Worm (Caenorhabditis elegans) whole organism, L4 larva: ENCODE data around the gene lips-1.
A peak's percentile ranks its signal among the peaks of the same experiment; 100 is the strongest.

Source experiments
- D1046.2 ChIP-seq: fragments of 200-800 bp; sonication (Bioruptor generic); IDR thresholded peaks from 2 replicates; pipeline ENCODE4 v1.3.6; 2022; ENCODE audit warnings: missing genetic modification characterization, missing compliant biosample characterization
- F37D6.2 ChIP-seq: sonication (generic microtip); optimal IDR thresholded peaks from 2 replicates; lab custom pipeline; 2016; ENCODE audit warnings: mild to moderate bottlenecking, missing genetic modification characterization, missing compliant biosample characterization
- Y105C5A.15 ChIP-seq: fragments of 200-800 bp; sonication (Bioruptor generic); IDR thresholded peaks from 2 replicates; pipeline ENCODE4 v1.3.6; 2022; ENCODE audit warnings: missing genetic modification characterization, missing compliant biosample characterization
- Y5F2A.4 ChIP-seq: fragments of 200-800 bp; sonication (Bioruptor generic); optimal IDR thresholded peaks from 2 replicates; lab custom pipeline; 2018; ENCODE audit warnings: mild to moderate bottlenecking, missing genetic modification characterization, missing compliant biosample characterization
- ZK337.2 ChIP-seq: fragments of 200-800 bp; sonication (Bioruptor generic); IDR thresholded peaks from 2 replicates; pipeline ENCODE4 v1.3.6; 2022; ENCODE audit warnings: missing genetic modification reagents, missing genetic modification characterization, missing compliant biosample characterization
- ama-1 ChIP-seq: fragments of 150-350 bp; optimal IDR thresholded peaks from 2 replicates; lab custom pipeline; 2014; ENCODE audit warnings: inconsistent platforms, mixed read lengths
- ceh-28 ChIP-seq: fragments of 150-350 bp; optimal IDR thresholded peaks from 2 replicates; lab custom pipeline; 2014; ENCODE audit warnings: missing biosample characterization, missing genetic modification reagents, missing genetic modification characterization
- ceh-32 ChIP-seq: sonication (generic microtip); optimal IDR thresholded peaks from 2 replicates; lab custom pipeline; 2016; ENCODE audit warnings: mild to moderate bottlenecking, missing genetic modification characterization, missing compliant biosample characterization; ENCODE audit not compliant: poor library complexity
- ceh-82 ChIP-seq: sonication (generic microtip); optimal IDR thresholded peaks from 2 replicates; lab custom pipeline; 2017; ENCODE audit warnings: missing biosample characterization, missing genetic modification characterization
- ces-1 ChIP-seq: fragments of 150-350 bp; sonication (generic microtip); optimal IDR thresholded peaks from 4 replicates; lab custom pipeline; 2014; ENCODE audit warnings: missing biosample characterization, missing genetic modification reagents, missing genetic modification characterization
- daf-16 ChIP-seq, 3 experiments: sonication (generic microtip); optimal IDR thresholded peaks; 2 replicates each; lab custom pipeline; 2016 to 2017; ENCODE audit warnings: missing genetic modification characterization in 3 of 3, missing genetic modification reagents in 3 of 3, mild to moderate bottlenecking in 2 of 3, missing compliant biosample characterization in 2 of 3, missing biosample characterization in 1 of 3, moderate library complexity in 1 of 3
- daf-8 ChIP-seq: fragments of 200-800 bp; sonication (Bioruptor generic); IDR thresholded peaks from 2 replicates; pipeline ENCODE4 v1.3.6; 2022; ENCODE audit warnings: missing genetic modification characterization, missing compliant biosample characterization
- dpl-1 ChIP-seq: fragments of 150-350 bp; optimal IDR thresholded peaks from 2 replicates; lab custom pipeline; 2014; ENCODE audit warnings: missing biosample characterization, missing genetic modification reagents, missing genetic modification characterization
- dve-1 ChIP-seq: sonication (generic microtip); optimal IDR thresholded peaks from 2 replicates; lab custom pipeline; 2017; ENCODE audit warnings: antibody characterized with exemption, mild to moderate bottlenecking, missing genetic modification characterization, missing compliant biosample characterization; ENCODE audit not compliant: insufficient read depth
- egl-43 ChIP-seq: fragments of 200-800 bp; sonication (Bioruptor generic); IDR thresholded peaks from 2 replicates; pipeline ENCODE4 v1.3.6; 2022; ENCODE audit warnings: missing genetic modification reagents, missing genetic modification characterization, missing compliant biosample characterization
- fos-1 ChIP-seq: fragments of 150-350 bp; optimal IDR thresholded peaks from 2 replicates; lab custom pipeline; 2014; ENCODE audit warnings: missing biosample characterization, missing genetic modification characterization
- gei-8 ChIP-seq: fragments of 200-800 bp; sonication (Bioruptor generic); optimal IDR thresholded peaks from 2 replicates; lab custom pipeline; 2018; ENCODE audit warnings: mild to moderate bottlenecking, missing genetic modification characterization, missing compliant biosample characterization
- hif-1 ChIP-seq, 2 experiments: sonication (generic microtip); optimal IDR thresholded peaks; 2 replicates each; lab custom pipeline; 2016 to 2017; ENCODE audit warnings: missing compliant biosample characterization in 2 of 2, missing genetic modification characterization in 2 of 2, missing genetic modification reagents in 2 of 2, missing genotype in 2 of 2, mild to moderate bottlenecking in 1 of 2
- hlh-11 ChIP-seq: fragments of 200-800 bp; sonication (Bioruptor generic); optimal IDR thresholded peaks from 2 replicates; lab custom pipeline; 2018; ENCODE audit warnings: mild to moderate bottlenecking, missing genetic modification characterization, missing compliant biosample characterization
- hlh-30 ChIP-seq: sonication (generic microtip); optimal IDR thresholded peaks from 2 replicates; lab custom pipeline; 2017; ENCODE audit warnings: antibody characterized with exemption, mild to moderate bottlenecking, missing genetic modification characterization, missing compliant biosample characterization; ENCODE audit not compliant: insufficient read depth
- hmg-1.1 ChIP-seq: fragments of 200-800 bp; sonication (Bioruptor generic); IDR thresholded peaks from 2 replicates; pipeline ENCODE4 v1.3.6; 2022; ENCODE audit warnings: missing genetic modification reagents, missing genetic modification characterization, missing compliant biosample characterization
- lin-1 ChIP-seq: fragments of 200-800 bp; sonication (Bioruptor generic); IDR thresholded peaks from 2 replicates; pipeline ENCODE4 v1.3.6; 2022; ENCODE audit warnings: missing genetic modification reagents, missing genetic modification characterization, missing compliant biosample characterization
- lin-29 ChIP-seq: fragments of 200-800 bp; sonication (Bioruptor generic); IDR thresholded peaks from 2 replicates; pipeline ENCODE4 v1.3.6; 2022; ENCODE audit warnings: missing genetic modification reagents, missing genetic modification characterization, missing compliant biosample characterization
- lin-38 ChIP-seq: fragments of 200-800 bp; sonication (Bioruptor generic); IDR thresholded peaks from 2 replicates; pipeline ENCODE4 v1.3.6; 2022; ENCODE audit warnings: missing genetic modification reagents, missing genetic modification characterization, missing compliant biosample characterization
- lin-39 ChIP-seq: fragments of 150-350 bp; optimal IDR thresholded peaks from 2 replicates; lab custom pipeline; 2014; ENCODE audit warnings: missing biosample characterization, missing genetic modification reagents, missing genetic modification characterization
- lir-3 ChIP-seq: sonication (generic microtip); optimal IDR thresholded peaks from 2 replicates; lab custom pipeline; 2016; ENCODE audit warnings: mild to moderate bottlenecking, missing genetic modification characterization, missing compliant biosample characterization
- lsy-2 ChIP-seq, 2 experiments: fragments of 150-350 bp in 1 of 2; sonication (generic microtip) in 1 of 2; optimal IDR thresholded peaks; 2 replicates each; lab custom pipeline; 2014 to 2017; ENCODE audit warnings: missing biosample characterization in 2 of 2, missing genetic modification characterization in 2 of 2
- madf-9 ChIP-seq: fragments of 200-800 bp; sonication (Bioruptor generic); conservative IDR thresholded peaks from 2 replicates; pipeline ENCODE4 v1.3.6; 2022; ENCODE audit warnings: missing genetic modification reagents, missing genetic modification characterization, missing compliant biosample characterization
- mes-2 ChIP-seq: sonication (generic microtip); optimal IDR thresholded peaks from 2 replicates; lab custom pipeline; 2016; ENCODE audit warnings: missing genotype, mild to moderate bottlenecking, missing genetic modification characterization, missing compliant biosample characterization; ENCODE audit not compliant: poor library complexity, severe bottlenecking
- nhr-102 ChIP-seq: sonication (generic microtip); optimal IDR thresholded peaks from 2 replicates; lab custom pipeline; 2016; ENCODE audit warnings: mild to moderate bottlenecking, missing genetic modification characterization, moderate library complexity, missing compliant biosample characterization
- nhr-11 ChIP-seq: fragments of 150-350 bp; optimal IDR thresholded peaks from 2 replicates; lab custom pipeline; 2014; ENCODE audit warnings: missing biosample characterization, missing genetic modification characterization
- nhr-111 ChIP-seq: fragments of 200-800 bp; sonication (Bioruptor generic); optimal IDR thresholded peaks from 2 replicates; lab custom pipeline; 2018; ENCODE audit warnings: mild to moderate bottlenecking, missing genetic modification characterization, missing compliant biosample characterization
- nhr-25 ChIP-seq: sonication (generic microtip); optimal IDR thresholded peaks from 2 replicates; lab custom pipeline; 2017; ENCODE audit warnings: missing genetic modification characterization, mild to moderate bottlenecking, missing compliant biosample characterization, antibody characterized with exemption, moderate library complexity, borderline replicate concordance; ENCODE audit not compliant: insufficient read depth
- nhr-41 ChIP-seq: fragments of 200-800 bp; sonication (Bioruptor generic); IDR thresholded peaks from 2 replicates; pipeline ENCODE4 v1.3.6; 2022; ENCODE audit warnings: missing genetic modification reagents, missing genetic modification characterization, missing compliant biosample characterization
- nhr-76 ChIP-seq: fragments of 150-350 bp; optimal IDR thresholded peaks from 2 replicates; lab custom pipeline; 2014; ENCODE audit warnings: missing biosample characterization, missing genetic modification characterization
- nhr-77 ChIP-seq: fragments of 150-350 bp; optimal IDR thresholded peaks from 2 replicates; lab custom pipeline; 2014; ENCODE audit warnings: missing biosample characterization, missing genetic modification characterization
- pha-4 ChIP-seq, 2 experiments: fragments of 150-350 bp in 1 of 2; fragments of 200-800 bp in 1 of 2; sonication (Bioruptor generic) in 1 of 2; IDR thresholded peaks in 1 of 2; optimal IDR thresholded peaks in 1 of 2; 2 replicates each; pipeline versions ENCODE4 v1.3.6 to Lab custom; 2014 to 2022; ENCODE audit warnings: missing genetic modification characterization in 2 of 2, missing genetic modification reagents in 2 of 2, missing biosample characterization in 1 of 2, missing compliant biosample characterization in 1 of 2
- php-3 ChIP-seq: fragments of 200-800 bp; sonication (Bioruptor generic); IDR thresholded peaks from 2 replicates; pipeline ENCODE4 v1.3.6; 2022; ENCODE audit warnings: missing genetic modification reagents, missing genetic modification characterization, missing compliant biosample characterization
- pqm-1 ChIP-seq: sonication (generic microtip); optimal IDR thresholded peaks from 2 replicates; lab custom pipeline; 2017; ENCODE audit warnings: missing biosample characterization, missing genetic modification characterization
- sdz-12 ChIP-seq: fragments of 200-800 bp; sonication (Bioruptor generic); optimal IDR thresholded peaks from 2 replicates; lab custom pipeline; 2018; ENCODE audit warnings: mild to moderate bottlenecking, missing genetic modification characterization, missing compliant biosample characterization
- skn-1 ChIP-seq: fragments of 150-350 bp; optimal IDR thresholded peaks from 2 replicates; lab custom pipeline; 2014; ENCODE audit warnings: missing biosample characterization, missing genetic modification characterization
- snpc-1.2 ChIP-seq: fragments of 200-800 bp; sonication (Bioruptor generic); IDR thresholded peaks from 2 replicates; pipeline ENCODE4 v1.3.6; 2022; ENCODE audit warnings: missing genetic modification reagents, missing genetic modification characterization, missing compliant biosample characterization
- unc-130 ChIP-seq: sonication (generic microtip); optimal IDR thresholded peaks from 2 replicates; lab custom pipeline; 2016; ENCODE audit warnings: missing genetic modification reagents, missing genetic modification characterization, missing compliant biosample characterization
- unc-39 ChIP-seq: sonication (generic microtip); optimal IDR thresholded peaks from 2 replicates; lab custom pipeline; 2017; ENCODE audit warnings: missing biosample characterization, missing genetic modification characterization
- unc-62 ChIP-seq, 3 experiments: fragments of 150-350 bp in 1 of 3; sonication (generic microtip); optimal IDR thresholded peaks in 2 of 3; peaks in 1 of 3; 1 replicate in 1 of 3; 2 replicates in 2 of 3; lab custom pipeline; 2014 to 2017; ENCODE audit warnings: missing biosample characterization in 3 of 3, missing genetic modification characterization in 3 of 3, missing genetic modification reagents in 3 of 3, missing genotype in 1 of 3
- vab-7 ChIP-seq: fragments of 200-800 bp; sonication (Bioruptor generic); IDR thresholded peaks from 2 replicates; pipeline ENCODE4 v1.3.6; 2022; ENCODE audit warnings: missing genetic modification reagents, missing genetic modification characterization, missing compliant biosample characterization
- zip-2 ChIP-seq: fragments of 150-350 bp; optimal IDR thresholded peaks from 2 replicates; lab custom pipeline; 2014; ENCODE audit warnings: missing biosample characterization, missing genetic modification characterization
- ztf-7 ChIP-seq: fragments of 150-350 bp; optimal IDR thresholded peaks from 2 replicates; lab custom pipeline; 2014; ENCODE audit warnings: missing biosample characterization, missing genetic modification characterization

The lips-1 gene

ce11 chrX:12449262-12449942 is 43.2 kb upstream of the lips-1 start, which contains the start of gene T18D3.6:
T18D3.6 (plus strand) TSS chrX:12449892.
- TF ChIP-seq fos-1 (tag; lab: Kevin White, UChicago) (no peak), nhr-111 (GFP tag; lab: Kevin White, UChicago) (no peak), hmg-1.1 (GFP tag; lab: Robert Waterston, UW) (peak; percentile 52), ama-1 (no peak), snpc-1.2 (GFP tag; lab: Robert Waterston, UW) (no peak), zip-2 (tag; lab: Kevin White, UChicago) (no peak), dve-1 (tag; lab: Kevin White, UChicago) (peak; percentile 56), hlh-11 (tag; lab: Kevin White, UChicago) (peak; percentile 51), Y105C5A.15 (no peak), unc-62 (GFP tag; optimal IDR thresholded peaks at IDR 0.05 in 1 of 2; lab: Kevin White, UChicago) (peak in 1 of 2 experiments; percentile 72), unc-62 (tag; optimal IDR thresholded peaks at IDR 0.05; lab: Kevin White, UChicago) (no peak), ztf-7 (no peak), egl-43 (GFP tag; lab: Robert Waterston, UW) (0 out of 2 replicates have a peak, but pooled peaks have one; percentile 51), ces-1 (no peak), gei-8 (GFP tag; lab: Kevin White, UChicago) (no peak), pha-4 (GFP tag; IDR thresholded peaks at IDR 0.05; lab: Robert Waterston, UW) (no peak), pha-4 (tag; optimal IDR thresholded peaks at IDR 0.05; lab: Kevin White, UChicago) (no peak), lin-1 (no peak), daf-16 (GFP tag; optimal IDR thresholded peaks at IDR 0.05; lab: Kevin White, UChicago) (no peak), daf-16 (tag; optimal IDR thresholded peaks at IDR 0.05; lab: Kevin White, UChicago) (peak; percentile 39), daf-8 (GFP tag; lab: Robert Waterston, UW) (no peak), vab-7 (GFP tag; lab: Robert Waterston, UW) (no peak), nhr-41 (no peak), lin-29 (GFP tag; lab: Robert Waterston, UW) (no peak), ceh-82 (tag; lab: Kevin White, UChicago) (no peak), lin-38 (GFP tag; lab: Robert Waterston, UW) (no peak), pqm-1 (no peak), dpl-1 (GFP tag; lab: Kevin White, UChicago) (no peak), F37D6.2 (tag; lab: Kevin White, UChicago) (no peak), php-3 (GFP tag; lab: Robert Waterston, UW) (no peak), skn-1 (no peak), unc-39 (no peak), nhr-77 (tag; lab: Kevin White, UChicago) (no peak), hif-1 (tag; optimal IDR thresholded peaks at IDR 0.05; lab: Kevin White, UChicago) (peak in 1 of 2 experiments; percentile 9), madf-9 (GFP tag; lab: Robert Waterston, UW) (no peak), sdz-12 (GFP tag; lab: Kevin White, UChicago) (no peak), nhr-11 (tag; lab: Kevin White, UChicago) (no peak), ceh-32 (tag; lab: Kevin White, UChicago) (no peak), nhr-76 (tag; lab: Kevin White, UChicago) (no peak), lir-3 (tag; lab: Kevin White, UChicago) (no peak), nhr-102 (tag; lab: Kevin White, UChicago) (no peak), ceh-28 (tag; lab: Kevin White, UChicago) (no peak), nhr-25 (no peak), ZK337.2 (GFP tag; lab: Robert Waterston, UW) (no peak), lsy-2 (tag; optimal IDR thresholded peaks at IDR 0.05; lab: Kevin White, UChicago) (peak in 1 of 2 experiments; percentile 11), lin-39 (tag; lab: Kevin White, UChicago) (no peak), hlh-30 (peak; percentile 11), D1046.2 (GFP tag; lab: Robert Waterston, UW) (no peak), Y5F2A.4 (GFP tag; lab: Kevin White, UChicago) (no peak), unc-130 (GFP tag; lab: Kevin White, UChicago) (no peak), mes-2 (tag; lab: Kevin White, UChicago) (peak; percentile 28)
